Worm (Caenorhabditis elegans): ENCODE measurements around the gene K10D11.3.

DNA sequence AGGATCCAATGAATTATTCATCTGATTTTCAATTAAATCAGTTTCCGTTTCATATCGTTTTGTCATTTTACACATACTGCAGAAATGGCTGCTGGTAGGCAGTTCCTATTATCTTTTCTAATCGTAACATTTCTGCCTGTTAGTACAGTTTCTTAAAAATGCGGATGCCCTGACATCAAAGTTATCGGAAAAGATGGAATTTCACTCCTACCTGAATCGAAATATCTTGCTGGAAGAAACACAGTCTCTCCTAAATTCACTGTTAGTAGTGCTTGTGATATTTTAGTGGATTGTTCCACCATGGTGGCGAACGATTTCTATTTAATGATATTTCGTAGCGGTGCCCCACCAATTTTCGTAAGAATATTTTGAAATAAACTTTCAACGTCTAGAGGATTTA lies 37.5 kb downstream of the K10D11.3 start, which contains the start of gene F55G11.10:
- TF ChIP-seq ham-2 (GFP tag; optimal IDR thresholded peaks at IDR 0.05) (no peak), nhr-237 (tag; optimal IDR thresholded peaks at IDR 0.05) (no peak), drap-1 (GFP tag; optimal IDR thresholded peaks at IDR 0.05) (no peak)

Data from whole organism, mixed stage, embryonic.